Fruit fly (Drosophila melanogaster) whole organism, embryonic: ENCODE measurements around the gene CG10638.

ENCODE experiments used
- Ada2b ChIP-seq: fragments of 200-800 bp; sonication (Bioruptor generic); IDR thresholded peaks from 2 replicates; pipeline ENCODE4 v1.3.6; 2022; ENCODE audit warnings: missing biosample characterization, missing genetic modification characterization
- Asciz ChIP-seq: fragments of 200-800 bp; sonication (Bioruptor generic); optimal IDR thresholded peaks from 2 replicates; lab custom pipeline; 2017; ENCODE audit warnings: missing biosample characterization, mild to moderate bottlenecking, missing genetic modification characterization, missing genetic modification reagents
- B-H2 ChIP-seq: fragments of 200-800 bp; sonication (Bioruptor generic); optimal IDR thresholded peaks from 2 replicates; lab custom pipeline; 2018; ENCODE audit warnings: missing biosample characterization, mild to moderate bottlenecking, missing genetic modification characterization
- Bdp1 ChIP-seq: fragments of 200-800 bp; sonication (Bioruptor generic); optimal IDR thresholded peaks from 3 replicates; lab custom pipeline; 2016; ENCODE audit warnings: missing biosample characterization, missing genetic modification characterization
- Blimp-1 ChIP-seq: fragments of 200-800 bp; sonication (Bioruptor generic); optimal IDR thresholded peaks from 3 replicates; lab custom pipeline; 2018; ENCODE audit warnings: missing biosample characterization, missing genetic modification characterization, mild to moderate bottlenecking, moderate library complexity, missing genetic modification reagents
- CG10274 ChIP-seq: fragments of 200-800 bp; sonication (Bioruptor generic); optimal IDR thresholded peaks from 3 replicates; lab custom pipeline; 2017; ENCODE audit warnings: missing biosample characterization, mild to moderate bottlenecking, missing genetic modification characterization
- CG12219 ChIP-seq: fragments of 200-800 bp; sonication (Bioruptor generic); optimal IDR thresholded peaks from 3 replicates; lab custom pipeline; 2018; ENCODE audit warnings: missing biosample characterization, mild to moderate bottlenecking, missing genetic modification characterization
- CG12744 ChIP-seq: fragments of 200-800 bp; sonication (Bioruptor generic); optimal IDR thresholded peaks from 2 replicates; lab custom pipeline; 2016; ENCODE audit warnings: missing biosample characterization, missing genetic modification characterization
- CG12942 ChIP-seq: fragments of 200-800 bp; sonication (Bioruptor generic); optimal IDR thresholded peaks from 3 replicates; lab custom pipeline; 2016; ENCODE audit warnings: missing biosample characterization, missing genetic modification characterization
- CG15011 ChIP-seq: fragments of 200-800 bp; sonication (Bioruptor generic); optimal IDR thresholded peaks from 3 replicates; lab custom pipeline; 2018; ENCODE audit warnings: missing biosample characterization, mild to moderate bottlenecking, missing genetic modification characterization
- CG15073 ChIP-seq: fragments of 200-800 bp; sonication (Bioruptor generic); optimal IDR thresholded peaks from 2 replicates; lab custom pipeline; 2016; ENCODE audit warnings: missing biosample characterization, missing genetic modification characterization
- CG16779 ChIP-seq: fragments of 200-800 bp; sonication (Bioruptor generic); IDR thresholded peaks from 2 replicates; pipeline ENCODE4 v1.3.6; 2022; ENCODE audit warnings: missing biosample characterization, missing genetic modification characterization
- CG17186 ChIP-seq: fragments of 200-800 bp; sonication (Bioruptor generic); optimal IDR thresholded peaks from 3 replicates; lab custom pipeline; 2017; ENCODE audit warnings: missing biosample characterization, missing genetic modification reagents, missing genetic modification characterization
- CG17612 ChIP-seq: fragments of 200-800 bp; sonication (Bioruptor generic); IDR thresholded peaks from 2 replicates; pipeline ENCODE4 v1.3.6; 2022; ENCODE audit warnings: missing biosample characterization, missing genetic modification characterization
- CG1832 ChIP-seq: fragments of 200-800 bp; sonication (Bioruptor generic); optimal IDR thresholded peaks from 2 replicates; lab custom pipeline; 2017; ENCODE audit warnings: missing biosample characterization, mild to moderate bottlenecking, missing genetic modification characterization, inconsistent platforms
- CG18764 ChIP-seq: fragments of 200-800 bp; sonication (Bioruptor generic); optimal IDR thresholded peaks from 3 replicates; lab custom pipeline; 2016; ENCODE audit warnings: missing biosample characterization, missing genetic modification characterization
- CG34376 ChIP-seq: fragments of 200-800 bp; sonication (Bioruptor generic); optimal IDR thresholded peaks from 2 replicates; lab custom pipeline; 2018; ENCODE audit warnings: missing biosample characterization, mild to moderate bottlenecking, missing genetic modification characterization
- CG34422 ChIP-seq: fragments of 200-800 bp; sonication (Bioruptor generic); IDR thresholded peaks from 3 replicates; pipeline ENCODE4 v1.3.6; 2022; ENCODE audit warnings: missing biosample characterization, missing genetic modification characterization
- CG3995 ChIP-seq: fragments of 200-800 bp; sonication (Bioruptor generic); optimal IDR thresholded peaks from 3 replicates; lab custom pipeline; 2016; ENCODE audit warnings: missing biosample characterization, missing genetic modification characterization
- CG4707 ChIP-seq: fragments of 200-800 bp; sonication (Bioruptor generic); optimal IDR thresholded peaks from 2 replicates; lab custom pipeline; 2018; ENCODE audit warnings: missing biosample characterization, mild to moderate bottlenecking, missing genetic modification characterization, moderate library complexity
- CG6272 ChIP-seq: fragments of 200-800 bp; sonication (Bioruptor generic); IDR thresholded peaks from 2 replicates; pipeline ENCODE4 v1.3.6; 2022; ENCODE audit warnings: missing biosample characterization, missing genetic modification characterization
- CG6854 ChIP-seq: fragments of 200-800 bp; sonication (Bioruptor generic); optimal IDR thresholded peaks from 3 replicates; lab custom pipeline; 2017; ENCODE audit warnings: missing biosample characterization, mild to moderate bottlenecking, missing genetic modification characterization
- CG9817 ChIP-seq: fragments of 200-800 bp; sonication (Bioruptor generic); optimal IDR thresholded peaks from 2 replicates; lab custom pipeline; 2018; ENCODE audit warnings: missing biosample characterization, mild to moderate bottlenecking, missing genetic modification characterization, moderate library complexity
- CG9876 ChIP-seq: fragments of 200-800 bp; sonication (Bioruptor generic); optimal IDR thresholded peaks from 2 replicates; lab custom pipeline; 2016; ENCODE audit warnings: missing biosample characterization, missing genetic modification characterization
- CHES-1-like ChIP-seq: fragments of 200-800 bp; sonication (Bioruptor generic); optimal IDR thresholded peaks from 2 replicates; lab custom pipeline; 2016; ENCODE audit warnings: missing biosample characterization, missing genetic modification characterization
- Eip74EF ChIP-seq, 2 experiments: fragments of 200-800 bp in 1 of 2; fragments of >200 bp in 1 of 2; sonication (Bioruptor generic) in 1 of 2; optimal IDR thresholded peaks; 2 replicates each; lab custom pipeline; 2017 to 2019; ENCODE audit warnings: missing biosample characterization in 2 of 2, missing genetic modification characterization in 2 of 2, mild to moderate bottlenecking in 1 of 2, moderate library complexity in 1 of 2
- Gug ChIP-seq: fragments of 200-800 bp; sonication (Bioruptor generic); IDR thresholded peaks from 4 replicates; pipeline ENCODE4 v1.3.6; 2022; ENCODE audit warnings: missing biosample characterization, missing genetic modification characterization
- HLH54F ChIP-seq: fragments of 200-800 bp; sonication (Bioruptor generic); optimal IDR thresholded peaks from 3 replicates; lab custom pipeline; 2016; ENCODE audit warnings: missing biosample characterization, missing genetic modification characterization
- HmgD ChIP-seq: fragments of 200-800 bp; sonication (Bioruptor generic); optimal IDR thresholded peaks from 3 replicates; lab custom pipeline; 2016; ENCODE audit warnings: missing biosample characterization, missing genetic modification characterization
- Hsf ChIP-seq: fragments of 200-800 bp; sonication (Bioruptor generic); optimal IDR thresholded peaks from 3 replicates; lab custom pipeline; 2016; ENCODE audit warnings: missing biosample characterization, missing genetic modification characterization
- Lhr ChIP-seq: fragments of 200-800 bp; sonication (Bioruptor generic); optimal IDR thresholded peaks from 3 replicates; lab custom pipeline; 2017; ENCODE audit warnings: mild to moderate bottlenecking, missing biosample characterization, missing genetic modification reagents, missing genetic modification characterization
- Mrtf ChIP-seq: fragments of 200-800 bp; sonication (Bioruptor generic); IDR thresholded peaks from 3 replicates; pipeline ENCODE4 v1.3.6; 2022; ENCODE audit warnings: missing biosample characterization, missing genetic modification characterization
- Nf-YB ChIP-seq: fragments of 200-800 bp; sonication (Bioruptor generic); optimal IDR thresholded peaks from 3 replicates; lab custom pipeline; 2019; ENCODE audit warnings: missing biosample characterization, mild to moderate bottlenecking, missing genetic modification characterization, moderate library complexity
- Oli ChIP-seq: fragments of 200-800 bp; sonication (Bioruptor generic); optimal IDR thresholded peaks from 2 replicates; lab custom pipeline; 2018; ENCODE audit warnings: missing biosample characterization, mild to moderate bottlenecking, missing genetic modification characterization, moderate library complexity
- Sry-δ ChIP-seq: fragments of 200-800 bp; sonication (Bioruptor generic); optimal IDR thresholded peaks from 2 replicates; lab custom pipeline; 2016; ENCODE audit warnings: missing biosample characterization, missing genetic modification characterization
- Xbp1 ChIP-seq: fragments of 200-800 bp; sonication (Bioruptor generic); optimal IDR thresholded peaks from 3 replicates; lab custom pipeline; 2016; ENCODE audit warnings: missing biosample characterization, mild to moderate bottlenecking, missing genetic modification characterization
- dysf ChIP-seq: fragments of 200-800 bp; sonication (Bioruptor generic); IDR thresholded peaks from 3 replicates; pipeline ENCODE4 v1.3.6; 2022; ENCODE audit warnings: missing biosample characterization, missing genetic modification characterization
- emc ChIP-seq: fragments of 200-800 bp; sonication (Bioruptor generic); optimal IDR thresholded peaks from 2 replicates; lab custom pipeline; 2016; ENCODE audit warnings: missing biosample characterization, missing genetic modification characterization
- eve ChIP-seq, 2 experiments: fragments of >200 bp; optimal IDR thresholded peaks; 2 replicates each; lab custom pipeline; 2017; ENCODE audit warnings: missing biosample characterization in 2 of 2, missing genetic modification characterization in 2 of 2
- ftz-f1 ChIP-seq: fragments of 200-800 bp; sonication (Bioruptor generic); optimal IDR thresholded peaks from 2 replicates; lab custom pipeline; 2016; ENCODE audit warnings: missing biosample characterization, missing genetic modification characterization
- h ChIP-seq: fragments of >200 bp; optimal IDR thresholded peaks from 2 replicates; lab custom pipeline; 2017
- lbe ChIP-seq: fragments of 200-800 bp; sonication (Bioruptor generic); optimal IDR thresholded peaks from 2 replicates; lab custom pipeline; 2016; ENCODE audit warnings: missing biosample characterization, mild to moderate bottlenecking, missing genetic modification characterization
- luna ChIP-seq: fragments of 200-800 bp; sonication (Bioruptor generic); optimal IDR thresholded peaks from 2 replicates; lab custom pipeline; 2016; ENCODE audit warnings: missing biosample characterization, missing genetic modification characterization
- pzg ChIP-seq: fragments of 200-800 bp; sonication (Bioruptor generic); optimal IDR thresholded peaks from 3 replicates; lab custom pipeline; 2018; ENCODE audit warnings: missing biosample characterization, mild to moderate bottlenecking, missing genetic modification characterization, moderate library complexity
- sd ChIP-seq: fragments of 200-800 bp; sonication (Bioruptor generic); optimal IDR thresholded peaks from 3 replicates; lab custom pipeline; 2018; ENCODE audit warnings: missing biosample characterization, mild to moderate bottlenecking, missing genetic modification characterization, moderate library complexity
- sim ChIP-seq: fragments of 200-800 bp; sonication (Bioruptor generic); IDR thresholded peaks from 2 replicates; pipeline ENCODE4 v1.3.6; 2022; ENCODE audit warnings: missing biosample characterization, missing genetic modification characterization
- sima ChIP-seq: fragments of 200-800 bp; sonication (Bioruptor generic); optimal IDR thresholded peaks from 2 replicates; lab custom pipeline; 2016; ENCODE audit warnings: missing biosample characterization, missing genetic modification characterization
- slou ChIP-seq: fragments of 200-800 bp; sonication (Bioruptor generic); optimal IDR thresholded peaks from 3 replicates; lab custom pipeline; 2016; ENCODE audit warnings: missing biosample characterization, missing genetic modification characterization
- tgo ChIP-seq: fragments of 200-800 bp; sonication (Bioruptor generic); IDR thresholded peaks from 3 replicates; pipeline ENCODE4 v1.3.6; 2022; ENCODE audit warnings: missing biosample characterization, missing genetic modification characterization
- tx ChIP-seq: fragments of 200-800 bp; sonication (Bioruptor generic); optimal IDR thresholded peaks from 2 replicates; lab custom pipeline; 2016; ENCODE audit warnings: missing biosample characterization, missing genetic modification characterization

CG10638 gene

dm6 chr3L:12503865-12504650 is 2.9 kb upstream of the CG10638 start, which contains the start of the genes CG10646 and vih (continued):
- TF ChIP-seq CG1832 (GFP tag; lab: Kevin White, UChicago) (no peak), tx (no peak), tgo (GFP tag; lab: Robert Waterston, UW) (no peak), CG16779 (GFP tag; lab: Robert Waterston, UW) (no peak), CG15011 (GFP tag; lab: Kevin White, UChicago) (no peak), CG34422 (GFP tag; lab: Robert Waterston, UW) (peak; percentile 46; the same call in 1 of the 3 replicates), Eip74EF (GFP tag; optimal IDR thresholded peaks at IDR 0.05; lab: Kevin White, UChicago) (peak in 1 of 2 experiments; percentile 0), sim (GFP tag; lab: Robert Waterston, UW) (no peak), CG12219 (GFP tag; lab: Kevin White, UChicago) (no peak), CG17612 (no peak), Asciz (GFP tag; lab: Kevin White, UChicago) (no peak), Nf-YB (GFP tag; lab: Kevin White, UChicago) (peak; percentile 15), CG18764 (GFP tag; lab: Kevin White, UChicago) (no peak), Sry-δ (peak; percentile 49), Ada2b (GFP tag; lab: Robert Waterston, UW) (0 out of 2 replicates have a peak, but pooled peaks have one; percentile 18), Bdp1 (GFP tag; lab: Kevin White, UChicago) (no peak), dysf (GFP tag; lab: Robert Waterston, UW) (no peak), CG17186 (no peak), CG12744 (GFP tag; lab: Kevin White, UChicago) (no peak), Oli (peak; percentile 20), Xbp1 (GFP tag; lab: Kevin White, UChicago) (peak; percentile 66), HmgD (GFP tag; lab: Kevin White, UChicago) (no peak), emc (no peak), CG10274 (GFP tag; lab: Kevin White, UChicago) (no peak), Gug (no peak; the same call in 3 of the 4 replicates), Hsf (GFP tag; lab: Kevin White, UChicago) (peak; percentile 2), CG34376 (GFP tag; lab: Kevin White, UChicago) (peak; percentile 5), CG6854 (GFP tag; lab: Kevin White, UChicago) (no peak), luna (GFP tag; lab: Kevin White, UChicago) (no peak), CG15073 (no peak), CG4707 (no peak), h (lab: Kevin White, UChicago) (no peak), CG12942 (GFP tag; lab: Kevin White, UChicago) (peak; percentile 7), Mrtf (GFP tag; lab: Robert Waterston, UW) (no peak), Blimp-1 (GFP tag; lab: Kevin White, UChicago) (no peak), pzg (peak; percentile 73), eve (GFP tag; optimal IDR thresholded peaks at IDR 0.05; lab: Kevin White, UChicago) (no peak), lbe (peak; percentile 32), CG9876 (no peak), HLH54F (GFP tag; lab: Kevin White, UChicago) (peak; percentile 30), CHES-1-like (GFP tag; lab: Kevin White, UChicago) (no peak), Lhr (GFP tag; lab: Kevin White, UChicago) (peak; percentile 37), B-H2 (GFP tag; lab: Kevin White, UChicago) (peak; percentile 39), CG6272 (no peak), CG9817 (tag; lab: Kevin White, UChicago) (no peak), slou (no peak), CG3995 (GFP tag; lab: Kevin White, UChicago) (no peak), sima (GFP tag; lab: Kevin White, UChicago) (no peak), ftz-f1 (GFP tag; lab: Kevin White, UChicago) (peak; percentile 25), sd (tag; lab: Kevin White, UChicago) (no peak)
